Fruit fly (Drosophila melanogaster) whole organism, embryonic: ENCODE results near the gene Lamtor4.

Experiments
- Adf1 ChIP-seq: fragments of 200-800 bp; sonication (Bioruptor generic); IDR thresholded peaks from 2 replicates; pipeline ENCODE4 v1.3.6; 2022; ENCODE audit warnings: missing biosample characterization, missing genetic modification characterization
- Atf3 ChIP-seq: fragments of 200-800 bp; sonication (Bioruptor generic); optimal IDR thresholded peaks from 3 replicates; lab custom pipeline; 2016; ENCODE audit warnings: missing biosample characterization, missing genetic modification characterization
- B-H2 ChIP-seq: fragments of 200-800 bp; sonication (Bioruptor generic); optimal IDR thresholded peaks from 2 replicates; lab custom pipeline; 2018; ENCODE audit warnings: missing biosample characterization, mild to moderate bottlenecking, missing genetic modification characterization
- CG10274 ChIP-seq: fragments of 200-800 bp; sonication (Bioruptor generic); optimal IDR thresholded peaks from 3 replicates; lab custom pipeline; 2017; ENCODE audit warnings: missing biosample characterization, mild to moderate bottlenecking, missing genetic modification characterization
- CG10565 ChIP-seq: fragments of 200-800 bp; sonication (Bioruptor generic); optimal IDR thresholded peaks from 3 replicates; lab custom pipeline; 2016; ENCODE audit warnings: missing biosample characterization, mild to moderate bottlenecking, missing genetic modification characterization
- CG11695 ChIP-seq: fragments of 200-800 bp; sonication (Bioruptor generic); IDR thresholded peaks from 3 replicates; pipeline ENCODE4 v1.3.6; 2022; ENCODE audit warnings: missing biosample characterization, missing genetic modification characterization
- CG12071 ChIP-seq: fragments of 200-800 bp; sonication (Bioruptor generic); optimal IDR thresholded peaks from 3 replicates; lab custom pipeline; 2018; ENCODE audit warnings: missing biosample characterization, mild to moderate bottlenecking, missing genetic modification characterization
- CG12219 ChIP-seq: fragments of 200-800 bp; sonication (Bioruptor generic); optimal IDR thresholded peaks from 3 replicates; lab custom pipeline; 2018; ENCODE audit warnings: missing biosample characterization, mild to moderate bottlenecking, missing genetic modification characterization
- CG12659 ChIP-seq: fragments of 200-800 bp; sonication (Bioruptor generic); optimal IDR thresholded peaks from 3 replicates; lab custom pipeline; 2017; ENCODE audit warnings: mild to moderate bottlenecking, missing biosample characterization, missing genetic modification reagents, missing genetic modification characterization
- CG13775 ChIP-seq: fragments of 200-800 bp; sonication (Bioruptor generic); optimal IDR thresholded peaks from 3 replicates; lab custom pipeline; 2017; ENCODE audit warnings: missing biosample characterization, mild to moderate bottlenecking, missing genetic modification characterization
- CG14441 ChIP-seq: fragments of 200-800 bp; sonication (Bioruptor generic); IDR thresholded peaks from 2 replicates; pipeline ENCODE4 v1.3.6; 2022; ENCODE audit warnings: missing biosample characterization, missing genetic modification characterization
- CG16813 ChIP-seq: fragments of 200-800 bp; sonication (Bioruptor generic); IDR thresholded peaks from 3 replicates; pipeline ENCODE4 v1.3.6; 2022; ENCODE audit warnings: missing biosample characterization, missing genetic modification characterization; ENCODE audit not compliant: partially characterized antibody
- CG32767 ChIP-seq: fragments of 200-800 bp; sonication (Bioruptor generic); IDR thresholded peaks from 2 replicates; pipeline ENCODE4 v1.3.6; 2022; ENCODE audit warnings: missing biosample characterization, missing genetic modification characterization
- CG3407 ChIP-seq: fragments of 200-800 bp; sonication (Bioruptor generic); optimal IDR thresholded peaks from 2 replicates; lab custom pipeline; 2018; ENCODE audit warnings: missing biosample characterization, mild to moderate bottlenecking, missing genetic modification characterization
- CG3726 ChIP-seq: fragments of 200-800 bp; sonication (Bioruptor generic); IDR thresholded peaks from 3 replicates; pipeline ENCODE4, ENCODE4 v1.3.6; 2022; ENCODE audit warnings: missing biosample characterization, missing genetic modification characterization
- CG42726 ChIP-seq: fragments of 200-800 bp; sonication (Bioruptor generic); IDR thresholded peaks from 2 replicates; pipeline ENCODE4 v1.3.6; 2022; ENCODE audit warnings: missing biosample characterization, missing genetic modification characterization; ENCODE audit not compliant: partially characterized antibody
- CG5245 ChIP-seq: fragments of 200-800 bp; sonication (Bioruptor generic); optimal IDR thresholded peaks from 3 replicates; lab custom pipeline; 2016; ENCODE audit warnings: missing biosample characterization, missing genetic modification characterization
- CG7271 ChIP-seq: fragments of 200-800 bp; sonication (Bioruptor generic); optimal IDR thresholded peaks from 2 replicates; lab custom pipeline; 2018; ENCODE audit warnings: missing biosample characterization, mild to moderate bottlenecking, missing genetic modification characterization, moderate library complexity
- CG7786 ChIP-seq: fragments of 200-800 bp; sonication (Bioruptor generic); optimal IDR thresholded peaks from 2 replicates; lab custom pipeline; 2016; ENCODE audit warnings: missing biosample characterization, missing genetic modification characterization
- CG7839 ChIP-seq: fragments of 200-800 bp; sonication (Bioruptor generic); optimal IDR thresholded peaks from 3 replicates; lab custom pipeline; 2018; ENCODE audit warnings: missing biosample characterization, mild to moderate bottlenecking, missing genetic modification characterization, moderate library complexity
- CG8359 ChIP-seq: fragments of 200-800 bp; sonication (Bioruptor generic); optimal IDR thresholded peaks from 2 replicates; lab custom pipeline; 2017; ENCODE audit warnings: missing biosample characterization, mild to moderate bottlenecking, missing genetic modification characterization, borderline replicate concordance
- CG9437 ChIP-seq: fragments of 200-800 bp; sonication (Bioruptor generic); optimal IDR thresholded peaks from 2 replicates; lab custom pipeline; 2018; ENCODE audit warnings: missing biosample characterization, mild to moderate bottlenecking, missing genetic modification characterization
- CG9797 ChIP-seq: fragments of 200-800 bp; sonication (Bioruptor generic); optimal IDR thresholded peaks from 3 replicates; lab custom pipeline; 2018; ENCODE audit warnings: missing biosample characterization, mild to moderate bottlenecking, missing genetic modification characterization
- Fer1 ChIP-seq: fragments of 200-800 bp; sonication (Bioruptor generic); optimal IDR thresholded peaks from 2 replicates; lab custom pipeline; 2017; ENCODE audit warnings: missing biosample characterization, mild to moderate bottlenecking, missing genetic modification characterization
- Jarid2 ChIP-seq: fragments of 200-800 bp; sonication (Bioruptor generic); optimal IDR thresholded peaks from 3 replicates; lab custom pipeline; 2017; ENCODE audit warnings: mild to moderate bottlenecking, missing biosample characterization, missing genetic modification reagents, missing genetic modification characterization
- Kr ChIP-seq: fragments of 200-800 bp; sonication (Bioruptor generic); optimal IDR thresholded peaks from 2 replicates; lab custom pipeline; 2017; ENCODE audit warnings: missing biosample characterization, mild to moderate bottlenecking, missing genetic modification characterization
- Lpt ChIP-seq: fragments of >200 bp; optimal IDR thresholded peaks from 2 replicates; lab custom pipeline; 2018; ENCODE audit warnings: missing biosample characterization, missing genetic modification characterization
- Mad ChIP-seq: fragments of 200-800 bp; sonication (Bioruptor generic); optimal IDR thresholded peaks from 2 replicates; lab custom pipeline; 2016; ENCODE audit warnings: missing biosample characterization, missing genetic modification characterization
- Meics ChIP-seq: fragments of 200-800 bp; sonication (Bioruptor generic); optimal IDR thresholded peaks from 2 replicates; lab custom pipeline; 2017; ENCODE audit warnings: missing biosample characterization, mild to moderate bottlenecking, missing genetic modification characterization
- Mes4 ChIP-seq: fragments of 200-800 bp; sonication (Bioruptor generic); optimal IDR thresholded peaks from 2 replicates; lab custom pipeline; 2016; ENCODE audit warnings: missing biosample characterization, missing genetic modification characterization
- NC2β ChIP-seq: fragments of 200-800 bp; sonication (Bioruptor generic); optimal IDR thresholded peaks from 2 replicates; lab custom pipeline; 2016; ENCODE audit warnings: missing biosample characterization, missing genetic modification characterization
- Nf-YA ChIP-seq: fragments of 200-800 bp; sonication (Bioruptor generic); IDR thresholded peaks from 2 replicates; pipeline ENCODE4 v1.3.6; 2022; ENCODE audit warnings: missing biosample characterization, missing genetic modification characterization
- Vsx1 ChIP-seq: fragments of 200-800 bp; sonication (Bioruptor generic); optimal IDR thresholded peaks from 2 replicates; lab custom pipeline; 2017; ENCODE audit warnings: missing biosample characterization, mild to moderate bottlenecking, missing genetic modification characterization, missing genetic modification reagents
- bbx ChIP-seq: fragments of 200-800 bp; sonication (Bioruptor generic); IDR thresholded peaks from 2 replicates; pipeline ENCODE4 v1.3.6; 2022; ENCODE audit warnings: missing biosample characterization, missing genetic modification characterization; ENCODE audit not compliant: partially characterized antibody
- btn ChIP-seq: fragments of 200-800 bp; sonication (Bioruptor generic); optimal IDR thresholded peaks from 2 replicates; lab custom pipeline; 2016; ENCODE audit warnings: missing biosample characterization, missing genetic modification characterization
- disco-r ChIP-seq: fragments of 200-800 bp; sonication (Bioruptor generic); optimal IDR thresholded peaks from 2 replicates; lab custom pipeline; 2016; ENCODE audit warnings: missing biosample characterization, missing genetic modification characterization
- dmrt99B ChIP-seq: fragments of 200-800 bp; sonication (Bioruptor generic); optimal IDR thresholded peaks from 2 replicates; lab custom pipeline; 2018; ENCODE audit warnings: missing biosample characterization, mild to moderate bottlenecking, missing genetic modification characterization, moderate library complexity
- ewg ChIP-seq: fragments of 200-800 bp; sonication (Bioruptor generic); optimal IDR thresholded peaks from 3 replicates; lab custom pipeline; 2017; ENCODE audit warnings: mild to moderate bottlenecking, missing biosample characterization, missing genetic modification reagents, missing genetic modification characterization
- fd3F ChIP-seq: fragments of 200-800 bp; sonication (Bioruptor generic); optimal IDR thresholded peaks from 2 replicates; lab custom pipeline; 2018; ENCODE audit warnings: missing biosample characterization, mild to moderate bottlenecking, missing genetic modification characterization, moderate library complexity
- mirr ChIP-seq: fragments of 200-800 bp; sonication (Bioruptor generic); optimal IDR thresholded peaks from 3 replicates; lab custom pipeline; 2018; ENCODE audit warnings: missing biosample characterization, mild to moderate bottlenecking, missing genetic modification characterization
- nerfin-1 ChIP-seq: fragments of 200-800 bp; sonication (Bioruptor generic); optimal IDR thresholded peaks from 3 replicates; lab custom pipeline; 2019; ENCODE audit warnings: missing biosample characterization, mild to moderate bottlenecking, missing genetic modification characterization, moderate library complexity
- sc ChIP-seq, 3 experiments: fragments of >200 bp in 2 of 3; fragments of 200-800 bp in 1 of 3; sonication (Bioruptor generic) in 1 of 3; optimal IDR thresholded peaks; 2 replicates in 2 of 3; 3 replicates in 1 of 3; lab custom pipeline; 2017; ENCODE audit warnings: mild to moderate bottlenecking in 1 of 3, missing biosample characterization in 1 of 3, missing genetic modification characterization in 1 of 3, missing genetic modification reagents in 1 of 3
- sens-2 ChIP-seq: fragments of 200-800 bp; sonication (Bioruptor generic); IDR thresholded peaks from 2 replicates; pipeline ENCODE4 v1.3.6; 2022; ENCODE audit warnings: missing biosample characterization, missing genetic modification characterization
- slp2 ChIP-seq: fragments of 200-800 bp; sonication (Bioruptor generic); optimal IDR thresholded peaks from 2 replicates; lab custom pipeline; 2016; ENCODE audit warnings: missing biosample characterization, missing genetic modification characterization
- sr ChIP-seq: fragments of 200-800 bp; sonication (Bioruptor generic); IDR thresholded peaks from 3 replicates; pipeline ENCODE4 v1.3.6; 2022; ENCODE audit warnings: missing biosample characterization, missing genetic modification characterization
- tap ChIP-seq: fragments of 200-800 bp; optimal IDR thresholded peaks from 3 replicates; lab custom pipeline; 2019; ENCODE audit warnings: missing biosample characterization, mild to moderate bottlenecking, missing genetic modification characterization, moderate library complexity
- tin ChIP-seq: fragments of 200-800 bp; sonication (Bioruptor generic); optimal IDR thresholded peaks from 3 replicates; lab custom pipeline; 2016; ENCODE audit warnings: missing biosample characterization, missing genetic modification characterization
- trem ChIP-seq: fragments of 200-800 bp; optimal IDR thresholded peaks from 3 replicates; lab custom pipeline; 2019; ENCODE audit warnings: missing biosample characterization, mild to moderate bottlenecking, missing genetic modification characterization, moderate library complexity
- ttk ChIP-seq: fragments of 200-800 bp; sonication (Bioruptor generic); IDR thresholded peaks from 2 replicates; pipeline ENCODE4 v2.1.2; 2022; ENCODE audit warnings: missing biosample characterization, missing genetic modification characterization
- tup ChIP-seq: fragments of 200-800 bp; sonication (Bioruptor generic); optimal IDR thresholded peaks from 2 replicates; lab custom pipeline; 2016; ENCODE audit warnings: missing biosample characterization, mild to moderate bottlenecking, missing genetic modification characterization, moderate library complexity
- usp ChIP-seq: fragments of >200 bp; optimal IDR thresholded peaks from 2 replicates; lab custom pipeline; 2017; ENCODE audit warnings: missing biosample characterization, missing genetic modification characterization

The Lamtor4 gene

dm6 chr3L:3873094-3873493 is 23.6 kb upstream of the Lamtor4 start (continued):
- TF ChIP-seq CG12659 (peak; percentile 2), Mes4 (no peak), tin (GFP tag; lab: Kevin White, UChicago) (no peak), CG13775 (GFP tag; lab: Kevin White, UChicago) (peak; percentile 11), nerfin-1 (tag; lab: Kevin White, UChicago) (peak; percentile 15), Meics (GFP tag; lab: Kevin White, UChicago) (no peak), CG7271 (no peak), btn (GFP tag; lab: Kevin White, UChicago) (no peak), dmrt99B (tag; lab: Kevin White, UChicago) (peak; percentile 12), sc (optimal IDR thresholded peaks at IDR 0.05; lab: Kevin White, UChicago) (no peak), sc (GFP tag; optimal IDR thresholded peaks at IDR 0.05; lab: Kevin White, UChicago) (peak; percentile 57), NC2β (no peak), Fer1 (GFP tag; lab: Kevin White, UChicago) (no peak), fd3F (no peak), sr (no peak), Atf3 (GFP tag; lab: Kevin White, UChicago) (no peak), CG10274 (GFP tag; lab: Kevin White, UChicago) (no peak), CG16813 (GFP tag; lab: Robert Waterston, UW) (no peak), CG10565 (GFP tag; lab: Kevin White, UChicago) (no peak), CG3407 (GFP tag; lab: Kevin White, UChicago) (peak; percentile 22), usp (no peak), trem (tag; lab: Kevin White, UChicago) (peak; percentile 31), CG11695 (GFP tag; lab: Robert Waterston, UW) (no peak), bbx (GFP tag; lab: Robert Waterston, UW) (no peak), CG3726 (no peak), CG32767 (GFP tag; lab: Robert Waterston, UW) (no peak), Mad (GFP tag; lab: Kevin White, UChicago) (no peak), sens-2 (GFP tag; lab: Robert Waterston, UW) (no peak), Nf-YA (GFP tag; lab: Robert Waterston, UW) (no peak), Vsx1 (GFP tag; lab: Kevin White, UChicago) (no peak), CG14441 (GFP tag; lab: Robert Waterston, UW) (no peak), mirr (GFP tag; lab: Kevin White, UChicago) (no peak), tup (GFP tag; lab: Kevin White, UChicago) (no peak), Kr (GFP tag; lab: Kevin White, UChicago) (no peak), tap (no peak), CG12219 (GFP tag; lab: Kevin White, UChicago) (no peak), CG5245 (GFP tag; lab: Kevin White, UChicago) (no peak), CG9437 (GFP tag; lab: Kevin White, UChicago) (peak; percentile 55), CG42726 (no peak), Jarid2 (GFP tag; lab: Kevin White, UChicago) (no peak), CG7786 (GFP tag; lab: Kevin White, UChicago) (no peak), Lpt (no peak), disco-r (GFP tag; lab: Kevin White, UChicago) (no peak), ttk (GFP tag; lab: Robert Waterston, UW) (no peak), CG7839 (tag; lab: Kevin White, UChicago) (peak; percentile 53), CG8359 (GFP tag; lab: Kevin White, UChicago) (no peak), CG9797 (GFP tag; lab: Kevin White, UChicago) (no peak), Adf1 (GFP tag; lab: Robert Waterston, UW) (no peak), B-H2 (GFP tag; lab: Kevin White, UChicago) (no peak), slp2 (GFP tag; lab: Kevin White, UChicago) (no peak), CG12071 (GFP tag; lab: Kevin White, UChicago) (no peak), ewg (peak; percentile 35)
